Worm (Caenorhabditis elegans): ENCODE measurements around the gene glb-28.

DNA sequence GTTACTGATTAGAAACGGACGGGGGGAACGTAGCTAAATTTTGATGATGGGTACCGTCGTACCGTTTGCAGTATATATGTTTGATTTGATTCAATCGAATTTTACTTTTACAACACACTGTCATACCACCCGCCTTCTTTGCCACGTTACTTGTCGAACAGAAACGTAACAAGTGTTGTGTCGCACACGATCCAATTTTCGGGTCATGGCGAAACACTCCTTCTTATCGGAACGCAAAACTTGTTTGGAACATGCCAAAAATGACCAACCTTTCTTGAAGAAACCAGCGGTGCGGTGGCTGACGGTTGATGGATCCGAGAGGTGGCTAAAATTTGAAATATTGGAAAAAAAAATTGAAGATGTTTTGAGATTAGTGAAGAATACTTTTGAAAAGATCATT, 36.7 kb downstream of the glb-28 start:
- no peak for TF ChIP-seq dao-5 (tag; optimal IDR thresholded peaks at IDR 0.05)
- no peak for TF ChIP-seq W03F9.2 (tag; optimal IDR thresholded peaks at IDR 0.05)
- TF ChIP-seq him-1 (tag; optimal IDR thresholded peaks at IDR 0.05): no peak
